Worm (Caenorhabditis elegans) whole organism, L1 larva: ENCODE data around the gene B0507.7.

ENCODE experiments used
- C04F5.9 ChIP-seq: sonication (generic microtip); optimal IDR thresholded peaks from 2 replicates; lab custom pipeline; 2016; ENCODE audit warnings: missing genetic modification characterization, missing compliant biosample characterization
- C16A3.4 ChIP-seq: fragments of 150-350 bp; optimal IDR thresholded peaks from 2 replicates; lab custom pipeline; 2014; ENCODE audit warnings: missing biosample characterization, missing genetic modification characterization
- C34B4.2 ChIP-seq: sonication (generic microtip); optimal IDR thresholded peaks from 2 replicates; lab custom pipeline; 2017; ENCODE audit warnings: mild to moderate bottlenecking, missing genetic modification characterization, missing compliant biosample characterization
- aha-1 ChIP-seq: fragments of 150-350 bp; optimal IDR thresholded peaks from 2 replicates; lab custom pipeline; 2014; ENCODE audit warnings: missing biosample characterization, missing genetic modification characterization
- alr-1 ChIP-seq: fragments of 200-800 bp; sonication (Bioruptor generic); optimal IDR thresholded peaks from 2 replicates; lab custom pipeline; 2018; ENCODE audit warnings: borderline replicate concordance, mild to moderate bottlenecking, missing genetic modification characterization, missing compliant biosample characterization
- ama-1 ChIP-seq: fragments of 150-350 bp; optimal IDR thresholded peaks from 2 replicates; lab custom pipeline; 2014
- ceh-8 ChIP-seq: fragments of 200-800 bp; sonication (Bioruptor generic); optimal IDR thresholded peaks from 2 replicates; lab custom pipeline; 2018; ENCODE audit warnings: mild to moderate bottlenecking, missing genetic modification characterization, moderate library complexity, missing compliant biosample characterization
- elt-2 ChIP-seq: sonication (generic microtip); optimal IDR thresholded peaks from 2 replicates; lab custom pipeline; 2016; ENCODE audit warnings: missing genetic modification characterization, mild to moderate bottlenecking, inconsistent platforms, missing compliant biosample characterization, missing genetic modification reagents
- isw-1 ChIP-seq: fragments of 200-800 bp; sonication (Bioruptor generic); IDR thresholded peaks from 2 replicates; pipeline ENCODE4 v1.3.6; 2022; ENCODE audit warnings: missing genetic modification characterization, missing compliant biosample characterization
- jun-1 ChIP-seq: fragments of 150-350 bp; optimal IDR thresholded peaks from 2 replicates; lab custom pipeline; 2014; ENCODE audit warnings: missing biosample characterization, missing genetic modification reagents, missing genetic modification characterization
- nhr-20 ChIP-seq: sonication (generic microtip); optimal IDR thresholded peaks from 2 replicates; lab custom pipeline; 2016; ENCODE audit warnings: mild to moderate bottlenecking, missing genetic modification characterization, missing compliant biosample characterization
- nhr-28 ChIP-seq: fragments of 150-350 bp; optimal IDR thresholded peaks from 2 replicates; lab custom pipeline; 2014; ENCODE audit warnings: missing biosample characterization, missing genetic modification characterization
- nhr-47 ChIP-seq: sonication (generic microtip); optimal IDR thresholded peaks from 2 replicates; lab custom pipeline; 2016; ENCODE audit warnings: mild to moderate bottlenecking, missing genetic modification characterization, moderate library complexity, missing compliant biosample characterization
- nhr-90 ChIP-seq: sonication (generic microtip); optimal IDR thresholded peaks from 2 replicates; lab custom pipeline; 2016; ENCODE audit warnings: mild to moderate bottlenecking, missing genetic modification characterization, missing compliant biosample characterization; ENCODE audit not compliant: poor library complexity
- pag-3 ChIP-seq: sonication (generic microtip); optimal IDR thresholded peaks from 2 replicates; lab custom pipeline; 2017; ENCODE audit warnings: missing genetic modification characterization, mild to moderate bottlenecking, missing compliant biosample characterization, antibody characterized with exemption, borderline replicate concordance; ENCODE audit not compliant: insufficient read depth
- pqm-1 ChIP-seq: sonication (generic microtip); optimal IDR thresholded peaks from 3 replicates; lab custom pipeline; 2017; ENCODE audit warnings: missing biosample characterization, missing genetic modification characterization
- snu-23 ChIP-seq: sonication (generic microtip); optimal IDR thresholded peaks from 2 replicates; lab custom pipeline; 2016; ENCODE audit warnings: missing genetic modification characterization, missing compliant biosample characterization

Gene B0507.7

DNA sequence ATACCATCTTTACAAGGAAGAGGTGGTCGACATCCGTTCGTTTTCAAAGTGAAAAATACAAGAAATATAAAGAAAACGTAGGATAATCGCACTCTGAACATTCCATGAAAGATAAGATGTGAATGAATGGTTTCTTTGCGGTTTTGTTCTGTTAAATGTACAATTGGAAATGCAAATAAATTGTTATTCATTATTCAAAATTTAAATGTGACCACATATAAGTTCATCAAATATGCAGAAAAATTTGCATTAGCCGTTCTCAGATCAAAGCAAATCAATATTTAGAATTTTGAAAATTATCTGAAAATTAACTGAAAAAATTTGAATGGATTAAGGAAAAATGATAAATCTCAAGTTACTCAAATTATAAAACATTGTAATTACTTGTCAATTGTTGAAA lies 46.6 kb downstream of the B0507.7 start, which contains the start of gene ZC178.2:
ZC178.2 (minus strand) TSS at position 101 of the 400 bp plus-strand sequence.
- TF ChIP-seq isw-1 (GFP tag; lab: Robert Waterston, UW) = no peak
- TF ChIP-seq nhr-90 = no peak
- no peak for TF ChIP-seq elt-2 (tag; lab: Kevin White, UChicago)
- no peak for TF ChIP-seq C04F5.9 (tag; lab: Kevin White, UChicago)
- no peak for TF ChIP-seq nhr-47
- TF ChIP-seq ama-1 (lab: Kevin White, UChicago) = no peak
- no peak for TF ChIP-seq C16A3.4 (tag; lab: Kevin White, UChicago)
- TF ChIP-seq jun-1 = no peak
- no peak for TF ChIP-seq nhr-20 (tag; lab: Kevin White, UChicago)
- TF ChIP-seq pag-3 (tag; lab: Kevin White, UChicago) = no peak
- no peak for TF ChIP-seq ceh-8 (GFP tag; lab: Kevin White, UChicago)
- no peak for TF ChIP-seq snu-23
- TF ChIP-seq pqm-1 (tag; lab: Kevin White, UChicago) = no peak
- TF ChIP-seq C34B4.2 (tag; lab: Kevin White, UChicago) = no peak
- TF ChIP-seq nhr-28 (tag; lab: Kevin White, UChicago) = no peak
- TF ChIP-seq aha-1 (tag; lab: Kevin White, UChicago) = no peak
- TF ChIP-seq alr-1 (tag; lab: Kevin White, UChicago) = no peak
- TF ChIP-seq, all 84 proteins: peak for 0
